Worm (Caenorhabditis elegans) whole organism, L4 larva: ENCODE measurements around the gene slr-2.
"Not testable (repeated sequence)": the region's sequence is repeated elsewhere in the genome, so short reads cannot be mapped to it uniquely, and the experiment has no call there.

Experiments used
- D1046.2 ChIP-seq: fragments of 200-800 bp; sonication (Bioruptor generic); IDR thresholded peaks from 2 replicates; pipeline ENCODE4 v1.3.6; 2022; ENCODE audit warnings: missing genetic modification characterization, missing compliant biosample characterization
- F37D6.2 ChIP-seq: sonication (generic microtip); optimal IDR thresholded peaks from 2 replicates; lab custom pipeline; 2016; ENCODE audit warnings: mild to moderate bottlenecking, missing genetic modification characterization, missing compliant biosample characterization
- T26A8.4 ChIP-seq: fragments of 200-800 bp; sonication (Bioruptor generic); IDR thresholded peaks from 2 replicates; pipeline ENCODE4 v1.3.6; 2022; ENCODE audit warnings: missing genetic modification characterization, missing compliant biosample characterization
- Y75B8A.6 ChIP-seq: fragments of 200-800 bp; sonication (Bioruptor generic); IDR thresholded peaks from 2 replicates; pipeline ENCODE4 v1.3.6; 2022; ENCODE audit warnings: missing genetic modification reagents, missing genetic modification characterization, missing compliant biosample characterization
- aha-1 ChIP-seq: fragments of 150-350 bp; peaks from one replicate; lab custom pipeline; 2014; ENCODE audit warnings: missing biosample characterization, missing genetic modification characterization
- ceh-44 ChIP-seq: fragments of 200-800 bp; sonication (Bioruptor generic); IDR thresholded peaks from 2 replicates; pipeline ENCODE4 v1.3.6; 2022; ENCODE audit warnings: missing genetic modification reagents, missing genetic modification characterization, missing compliant biosample characterization
- ceh-62 ChIP-seq: sonication (generic microtip); optimal IDR thresholded peaks from 2 replicates; lab custom pipeline; 2017; ENCODE audit warnings: missing biosample characterization, missing genetic modification characterization
- ceh-82 ChIP-seq: sonication (generic microtip); optimal IDR thresholded peaks from 2 replicates; lab custom pipeline; 2017; ENCODE audit warnings: missing biosample characterization, missing genetic modification characterization
- dmd-9 ChIP-seq: fragments of 200-800 bp; sonication (Bioruptor generic); IDR thresholded peaks from 2 replicates; pipeline ENCODE4 v1.3.6; 2022; ENCODE audit warnings: missing genetic modification reagents, missing genetic modification characterization, missing compliant biosample characterization
- dpl-1 ChIP-seq: fragments of 150-350 bp; optimal IDR thresholded peaks from 2 replicates; lab custom pipeline; 2014; ENCODE audit warnings: missing biosample characterization, missing genetic modification reagents, missing genetic modification characterization
- egl-27 ChIP-seq: sonication (generic microtip); optimal IDR thresholded peaks from 3 replicates; lab custom pipeline; 2017; ENCODE audit warnings: missing biosample characterization, missing genetic modification reagents, missing genetic modification characterization
- fkh-10 ChIP-seq: fragments of 150-350 bp; optimal IDR thresholded peaks from 2 replicates; lab custom pipeline; 2014; ENCODE audit warnings: missing biosample characterization, missing genetic modification reagents, missing genetic modification characterization
- fos-1 ChIP-seq: fragments of 150-350 bp; optimal IDR thresholded peaks from 2 replicates; lab custom pipeline; 2014; ENCODE audit warnings: missing biosample characterization, missing genetic modification characterization
- hlh-30 ChIP-seq: sonication (generic microtip); optimal IDR thresholded peaks from 2 replicates; lab custom pipeline; 2017; ENCODE audit warnings: antibody characterized with exemption, mild to moderate bottlenecking, missing genetic modification characterization, missing compliant biosample characterization; ENCODE audit not compliant: insufficient read depth
- hmg-1.1 ChIP-seq: fragments of 200-800 bp; sonication (Bioruptor generic); IDR thresholded peaks from 2 replicates; pipeline ENCODE4 v1.3.6; 2022; ENCODE audit warnings: missing genetic modification reagents, missing genetic modification characterization, missing compliant biosample characterization
- lin-1 ChIP-seq: fragments of 200-800 bp; sonication (Bioruptor generic); IDR thresholded peaks from 2 replicates; pipeline ENCODE4 v1.3.6; 2022; ENCODE audit warnings: missing genetic modification reagents, missing genetic modification characterization, missing compliant biosample characterization
- lin-15B ChIP-seq: fragments of 150-350 bp; sonication (generic microtip); optimal IDR thresholded peaks from 3 replicates; lab custom pipeline; 2014; ENCODE audit warnings: missing biosample characterization, missing genetic modification characterization
- lin-38 ChIP-seq: fragments of 200-800 bp; sonication (Bioruptor generic); IDR thresholded peaks from 2 replicates; pipeline ENCODE4 v1.3.6; 2022; ENCODE audit warnings: missing genetic modification reagents, missing genetic modification characterization, missing compliant biosample characterization
- lsy-2 ChIP-seq, 2 experiments: fragments of 150-350 bp in 1 of 2; sonication (generic microtip) in 1 of 2; optimal IDR thresholded peaks; 2 replicates each; lab custom pipeline; 2014 to 2017; ENCODE audit warnings: missing biosample characterization in 2 of 2, missing genetic modification characterization in 2 of 2
- madf-9 ChIP-seq: fragments of 200-800 bp; sonication (Bioruptor generic); conservative IDR thresholded peaks from 2 replicates; pipeline ENCODE4 v1.3.6; 2022; ENCODE audit warnings: missing genetic modification reagents, missing genetic modification characterization, missing compliant biosample characterization
- mep-1 ChIP-seq: fragments of 150-350 bp; sonication (generic microtip); optimal IDR thresholded peaks from 3 replicates; lab custom pipeline; 2014; ENCODE audit warnings: missing biosample characterization, missing genetic modification characterization
- nhr-111 ChIP-seq: fragments of 200-800 bp; sonication (Bioruptor generic); optimal IDR thresholded peaks from 2 replicates; lab custom pipeline; 2018; ENCODE audit warnings: mild to moderate bottlenecking, missing genetic modification characterization, missing compliant biosample characterization
- nhr-25 ChIP-seq: sonication (generic microtip); optimal IDR thresholded peaks from 2 replicates; lab custom pipeline; 2017; ENCODE audit warnings: missing genetic modification characterization, mild to moderate bottlenecking, missing compliant biosample characterization, antibody characterized with exemption, moderate library complexity, borderline replicate concordance; ENCODE audit not compliant: insufficient read depth
- nhr-28 ChIP-seq: fragments of 150-350 bp; optimal IDR thresholded peaks from 2 replicates; lab custom pipeline; 2014; ENCODE audit warnings: missing biosample characterization, missing genetic modification characterization
- nhr-41 ChIP-seq: fragments of 200-800 bp; sonication (Bioruptor generic); IDR thresholded peaks from 2 replicates; pipeline ENCODE4 v1.3.6; 2022; ENCODE audit warnings: missing genetic modification reagents, missing genetic modification characterization, missing compliant biosample characterization
- nhr-42 ChIP-seq: fragments of 200-800 bp; sonication (Bioruptor generic); IDR thresholded peaks from 2 replicates; pipeline ENCODE4 v1.3.6; 2022; ENCODE audit warnings: missing genetic modification characterization, missing compliant biosample characterization
- nhr-48 ChIP-seq: sonication (generic microtip); optimal IDR thresholded peaks from 2 replicates; lab custom pipeline; 2016; ENCODE audit warnings: mild to moderate bottlenecking, missing genetic modification characterization, missing compliant biosample characterization
- nhr-6 ChIP-seq: fragments of 150-350 bp; optimal IDR thresholded peaks from 2 replicates; lab custom pipeline; 2014; ENCODE audit warnings: missing biosample characterization, missing genetic modification characterization
- nhr-76 ChIP-seq: fragments of 150-350 bp; optimal IDR thresholded peaks from 2 replicates; lab custom pipeline; 2014; ENCODE audit warnings: missing biosample characterization, missing genetic modification characterization
- sdz-12 ChIP-seq: fragments of 200-800 bp; sonication (Bioruptor generic); optimal IDR thresholded peaks from 2 replicates; lab custom pipeline; 2018; ENCODE audit warnings: mild to moderate bottlenecking, missing genetic modification characterization, missing compliant biosample characterization
- set-16 ChIP-seq: fragments of 200-800 bp; sonication (Bioruptor generic); IDR thresholded peaks from 2 replicates; pipeline ENCODE4 v1.3.6; 2022; ENCODE audit warnings: missing genetic modification reagents, missing genetic modification characterization, missing compliant biosample characterization
- snpc-4 ChIP-seq: fragments of 150-350 bp; optimal IDR thresholded peaks from 2 replicates; lab custom pipeline; 2014; ENCODE audit warnings: missing biosample characterization, missing genetic modification characterization
- spr-3 ChIP-seq: fragments of 200-800 bp; sonication (Bioruptor generic); optimal IDR thresholded peaks from 2 replicates; lab custom pipeline; 2018; ENCODE audit warnings: mild to moderate bottlenecking, missing genetic modification characterization, missing compliant biosample characterization
- unc-39 ChIP-seq: sonication (generic microtip); optimal IDR thresholded peaks from 2 replicates; lab custom pipeline; 2017; ENCODE audit warnings: missing biosample characterization, missing genetic modification characterization
- unc-62 ChIP-seq, 3 experiments: fragments of 150-350 bp in 1 of 3; sonication (generic microtip); optimal IDR thresholded peaks in 2 of 3; peaks in 1 of 3; 1 replicate in 1 of 3; 2 replicates in 2 of 3; lab custom pipeline; 2014 to 2017; ENCODE audit warnings: missing biosample characterization in 3 of 3, missing genetic modification characterization in 3 of 3, missing genetic modification reagents in 3 of 3, missing genotype in 1 of 3
- vab-7 ChIP-seq: fragments of 200-800 bp; sonication (Bioruptor generic); IDR thresholded peaks from 2 replicates; pipeline ENCODE4 v1.3.6; 2022; ENCODE audit warnings: missing genetic modification reagents, missing genetic modification characterization, missing compliant biosample characterization
- zip-2 ChIP-seq: fragments of 150-350 bp; optimal IDR thresholded peaks from 2 replicates; lab custom pipeline; 2014; ENCODE audit warnings: missing biosample characterization, missing genetic modification characterization

slr-2 gene

DNA sequence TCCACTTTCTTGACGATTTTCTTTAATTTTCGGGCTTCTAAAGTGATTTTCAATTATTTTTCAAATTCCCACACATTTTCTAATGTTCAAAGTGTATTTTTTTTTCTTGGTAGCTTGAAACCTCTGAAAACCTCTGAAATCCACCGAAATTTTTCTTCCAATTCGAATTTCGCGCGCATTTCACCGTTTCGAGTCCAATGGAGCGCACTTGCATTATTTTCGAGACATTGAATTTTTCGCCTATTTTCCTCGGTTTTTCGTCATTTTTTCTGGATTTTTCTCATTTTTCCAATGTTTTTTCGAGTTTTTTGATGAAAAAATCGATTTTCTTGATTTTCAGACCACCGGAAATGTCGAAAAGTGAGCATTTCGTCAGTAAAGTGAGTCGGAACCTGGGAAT lies at the start of gene slr-2:
slr-2 (plus strand) TSS at position 341 of the 400 bp plus-strand sequence.
- TF ChIP-seq mep-1 (tag; lab: Kevin White, UChicago): peak; percentile 45
- TF ChIP-seq unc-62 (GFP tag; optimal IDR thresholded peaks at IDR 0.05 in 1 of 2; lab: Kevin White, UChicago): peak in 1 of 2 experiments; percentile 1
- no peak for TF ChIP-seq unc-62 (tag; optimal IDR thresholded peaks at IDR 0.05; lab: Kevin White, UChicago)
- no peak for TF ChIP-seq Y75B8A.6 (GFP tag; lab: Robert Waterston, UW)
- no peak for TF ChIP-seq T26A8.4 (GFP tag; lab: Robert Waterston, UW)
- peak; percentile 51; the same call in 1 of the 2 replicates for TF ChIP-seq hmg-1.1 (GFP tag; lab: Robert Waterston, UW)
- TF ChIP-seq lin-38 (GFP tag; lab: Robert Waterston, UW): peak; percentile 96
- TF ChIP-seq lsy-2 (tag; optimal IDR thresholded peaks at IDR 0.05; lab: Kevin White, UChicago): peak in 1 of 2 experiments; percentile 53
- TF ChIP-seq dpl-1 (GFP tag; lab: Kevin White, UChicago): peak; percentile 95
- TF ChIP-seq nhr-28 (tag; lab: Kevin White, UChicago): peak; percentile 44
- TF ChIP-seq hlh-30 (tag; lab: Kevin White, UChicago): peak; percentile 33
- TF ChIP-seq, all 104 proteins: peak for 8

DNA sequence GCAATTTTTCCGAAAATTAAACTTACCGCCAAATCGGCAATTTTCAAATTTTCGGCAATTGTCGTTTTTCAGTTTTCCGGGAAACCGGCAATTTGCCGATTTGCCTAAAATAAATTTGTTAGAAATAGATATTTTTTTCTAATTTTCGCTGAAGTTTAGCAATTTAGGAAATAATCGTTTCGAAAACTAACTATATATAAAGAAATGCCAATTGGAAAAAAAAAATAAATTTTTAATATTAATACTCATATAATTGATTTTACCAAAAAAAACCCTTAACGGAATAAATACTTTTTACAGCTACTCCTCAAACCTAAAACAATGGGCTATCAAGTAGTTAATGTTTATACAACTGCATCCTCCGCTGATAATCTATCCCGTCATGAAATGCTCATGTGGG lies 43.7 kb upstream of the slr-2 start, which contains the start of gene ebp-1:
ebp-1 (plus strand) TSS at position 301 of the 400 bp plus-strand sequence.
- TF ChIP-seq lin-15B (no peak), sdz-12 (no peak), egl-27 (tag; lab: Kevin White, UChicago) (no peak), set-16 (GFP tag; lab: Robert Waterston, UW) (no peak), nhr-28 (tag; lab: Kevin White, UChicago) (no peak)

DNA sequence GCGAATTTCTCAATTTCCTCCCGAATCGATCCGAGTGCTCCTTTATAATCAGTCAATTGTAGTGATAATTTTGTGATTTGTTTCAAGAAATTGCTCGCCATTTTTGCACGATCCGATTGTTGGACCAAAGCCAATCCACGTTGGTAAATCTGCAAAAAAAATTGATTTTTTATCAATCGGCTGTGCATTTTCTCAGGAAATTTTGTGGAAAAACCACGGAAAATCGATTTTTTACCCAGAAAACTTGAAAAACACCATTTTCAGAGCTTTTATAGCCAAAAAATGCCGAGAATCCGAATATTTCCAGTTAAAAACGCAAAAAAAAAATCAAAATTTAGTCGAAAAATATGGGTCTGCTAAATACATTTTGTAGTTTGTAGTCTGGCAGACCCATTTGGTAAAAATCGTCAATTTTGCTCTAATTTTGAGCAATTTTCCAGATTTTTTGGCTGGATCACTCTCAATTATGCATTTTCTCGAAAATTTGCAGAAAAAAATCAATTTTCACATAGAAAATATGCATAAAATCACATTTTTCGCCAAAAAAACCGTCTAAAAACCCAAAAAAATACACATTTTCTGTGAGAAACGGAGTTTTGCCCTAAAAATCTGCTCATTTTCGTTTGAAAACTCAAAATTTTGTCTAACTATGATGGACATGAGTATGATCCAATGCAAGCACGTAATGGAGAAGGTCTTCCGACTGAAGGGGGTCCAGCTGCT lies 31.5 kb upstream of the slr-2 start, which contains the start of the genes Y59A8B.25 and ebp-3:
Y59A8B.25 (minus strand) TSS at position 101 of the 723 bp plus-strand sequence.
ebp-3 (plus strand) TSS at position 673 of the 723 bp plus-strand sequence.
- not testable (repeated sequence) for TF ChIP-seq dmd-9 (GFP tag; lab: Robert Waterston, UW); spr-3; vab-7 (GFP tag; lab: Robert Waterston, UW)

DNA sequence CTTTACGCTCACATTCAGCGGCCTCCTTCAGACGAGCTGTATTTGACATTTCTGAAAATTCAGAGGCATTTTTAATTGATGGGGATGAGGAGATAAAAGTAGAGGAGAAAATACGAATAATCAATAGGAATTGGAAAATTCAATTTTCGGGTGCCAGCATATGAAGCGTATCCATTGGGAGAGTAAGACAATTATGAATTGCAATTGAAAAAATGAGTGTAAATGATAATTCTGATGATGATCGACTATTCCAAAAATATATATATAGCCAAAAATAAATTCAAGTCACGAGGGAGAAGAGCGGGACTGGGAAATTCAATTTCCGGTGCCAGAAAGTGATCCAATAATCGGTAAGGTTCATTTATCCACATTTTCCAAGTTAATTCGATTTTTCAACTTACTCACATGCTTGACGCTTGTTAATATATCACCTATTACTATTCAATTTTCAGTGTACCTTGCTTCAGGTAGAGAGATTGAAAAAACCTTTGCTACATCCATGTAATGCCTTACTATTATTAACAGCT lies 20.6 kb upstream of the slr-2 start, which contains the start of gene Y59A8B.8:
Y59A8B.8 (minus strand) TSS at position 51 of the 527 bp plus-strand sequence.
- peak; percentile 50 for TF ChIP-seq aha-1 (tag; lab: Kevin White, UChicago)
- TF ChIP-seq fkh-10 (GFP tag; lab: Kevin White, UChicago): no peak
- TF ChIP-seq, all 104 proteins: peak for 1

DNA sequence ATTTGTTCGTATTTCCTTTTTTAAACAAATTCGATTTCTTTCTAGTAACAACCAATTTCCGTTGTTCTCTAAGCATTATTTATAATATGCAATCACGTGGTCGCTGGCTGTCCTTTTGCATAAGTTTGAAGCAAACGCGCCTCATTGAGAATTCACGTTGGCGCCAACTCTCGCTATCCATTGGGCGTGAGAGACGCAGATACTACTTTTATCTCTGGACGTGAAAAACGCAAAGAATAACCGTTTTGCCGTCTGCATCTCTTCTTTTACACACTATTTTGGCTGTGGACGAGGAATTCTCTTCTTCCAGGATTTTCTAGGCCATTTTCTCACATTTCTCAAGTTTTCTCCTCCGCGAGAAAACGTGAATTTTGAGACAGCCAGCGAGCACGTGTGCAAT lies 17.7 kb upstream of the slr-2 start:
- peak; percentile 52 for TF ChIP-seq lin-38 (GFP tag; lab: Robert Waterston, UW)
- TF ChIP-seq, all 104 proteins: peak for 1; not testable (repeated sequence) for 103

DNA sequence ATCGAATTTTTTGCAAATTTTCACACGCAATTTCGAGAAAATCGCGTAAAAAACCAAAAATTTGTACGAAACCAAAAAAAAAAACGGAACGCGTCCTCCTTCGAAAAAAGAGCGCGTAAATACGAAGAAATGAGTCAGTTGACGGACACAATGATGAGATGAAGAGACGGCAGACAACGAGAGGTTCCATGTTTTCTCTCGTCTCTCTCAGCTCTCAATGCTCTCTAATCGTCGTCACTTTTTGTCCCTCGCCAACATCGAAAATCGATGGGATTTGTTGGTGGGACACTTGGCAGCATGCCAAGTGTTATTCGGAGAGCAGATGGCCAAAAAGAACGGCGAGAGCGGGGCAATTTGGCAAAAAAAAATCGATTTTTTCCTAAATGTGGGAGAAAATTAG lies 7.8 kb upstream of the slr-2 start:
- TF ChIP-seq madf-9 (GFP tag; lab: Robert Waterston, UW) (0 out of 2 replicates have a peak, but pooled peaks have one; percentile 28), snpc-4 (tag; lab: Kevin White, UChicago) (peak; percentile 15), nhr-25 (no peak), lin-1 (no peak), zip-2 (no peak), fos-1 (tag; lab: Kevin White, UChicago) (no peak), F37D6.2 (tag; lab: Kevin White, UChicago) (peak; percentile 44), nhr-6 (tag; lab: Kevin White, UChicago) (peak; percentile 69), ceh-44 (no peak), unc-39 (no peak), nhr-28 (tag; lab: Kevin White, UChicago) (peak; percentile 68), nhr-76 (tag; lab: Kevin White, UChicago) (no peak), spr-3 (no peak), D1046.2 (no peak), nhr-41 (GFP tag; lab: Robert Waterston, UW) (no peak), nhr-111 (GFP tag; lab: Kevin White, UChicago) (no peak), ceh-62 (tag; lab: Kevin White, UChicago) (no peak), ceh-82 (no peak), nhr-48 (tag; lab: Kevin White, UChicago) (peak; percentile 18), unc-62 (GFP tag; optimal IDR thresholded peaks at IDR 0.05 in 1 of 2; lab: Kevin White, UChicago) (peak in 1 of 2 experiments; percentile 88), unc-62 (tag; optimal IDR thresholded peaks at IDR 0.05; lab: Kevin White, UChicago) (no peak), sdz-12 (no peak), nhr-42 (GFP tag; lab: Robert Waterston, UW) (no peak)
